ENCODE assay signal across 6 fruit fly cellular contexts in the genomic region with DNA sequence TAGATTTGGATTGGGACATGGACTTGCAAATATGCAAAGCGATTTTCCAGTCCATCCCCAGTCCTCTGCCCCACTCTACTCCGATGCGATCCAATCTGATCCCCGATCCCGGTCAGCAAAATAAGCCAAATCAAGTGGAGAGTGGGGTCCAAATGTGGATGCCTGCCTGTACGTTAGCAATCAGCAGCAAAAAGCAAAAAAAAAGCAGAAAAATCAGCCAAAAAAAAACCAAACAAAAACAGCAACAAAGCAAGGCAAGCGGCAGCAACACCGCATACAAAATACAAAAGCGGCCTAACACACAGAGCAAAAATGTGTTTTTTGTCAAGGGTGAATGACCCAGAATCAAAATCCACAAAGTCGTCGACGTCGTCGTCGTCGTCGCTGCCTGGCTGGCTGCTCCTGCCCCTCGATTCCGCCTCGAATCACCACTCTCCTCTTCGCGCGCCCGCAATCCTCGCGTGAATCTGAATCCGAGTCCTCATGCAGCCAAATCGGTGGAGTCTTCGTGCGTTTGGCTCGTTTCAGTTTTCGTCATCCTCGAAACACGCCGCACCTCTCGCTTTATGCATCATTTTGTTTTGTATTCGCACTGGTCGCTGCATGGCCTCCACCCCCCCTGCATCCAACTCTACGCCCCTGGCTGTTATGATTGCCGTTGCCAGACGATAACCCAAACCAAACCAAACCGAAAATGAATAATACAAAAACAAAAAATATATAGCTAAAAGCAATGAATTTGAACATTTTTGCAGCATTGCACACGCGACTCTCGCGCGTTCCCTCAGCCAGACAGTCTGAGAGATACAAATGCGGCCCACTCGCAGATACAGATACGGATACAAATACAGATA.
TF ChIP-seq lines count a peak whose summit lies in the region.

No protein-coding gene starts in this region.

- TF ChIP-seq CTCF in whole organism, embryonic (GFP tag; optimal IDR thresholded peaks at IDR 0.05; lab: Kevin White, UChicago): no peak

TF ChIP-seq in whole organism, 6 proteins besides CTCF, POLR2A, EP300 and RAD21:
- TF ChIP-seq EcR (GFP tag; optimal IDR thresholded peaks at IDR 0.05; lab: Kevin White, UChicago) (peak; percentile 88 to 90), Dll (optimal IDR thresholded peaks at IDR 0.05; lab: Kevin White, UChicago) (no peak)

TF ChIP-seq in whole organism, adult, 20 proteins besides CTCF, POLR2A, EP300 and RAD21:
- TF ChIP-seq Crg-1 (GFP tag; optimal IDR thresholded peaks at IDR 0.05; lab: Kevin White, UChicago) (no peak), CG12768 (GFP tag; optimal IDR thresholded peaks at IDR 0.05; lab: Kevin White, UChicago) (no peak), CG1620 (GFP tag; optimal IDR thresholded peaks at IDR 0.05; lab: Kevin White, UChicago) (no peak), CG5204 (GFP tag; optimal IDR thresholded peaks at IDR 0.05; lab: Kevin White, UChicago) (no peak), tj (GFP tag; optimal IDR thresholded peaks at IDR 0.05; lab: Kevin White, UChicago) (peak; percentile 20), CG33017 (tag; optimal IDR thresholded peaks at IDR 0.05; lab: Kevin White, UChicago) (no peak), Hr96 (GFP tag; optimal IDR thresholded peaks at IDR 0.05; lab: Kevin White, UChicago) (no peak), CG11617 (GFP tag; optimal IDR thresholded peaks at IDR 0.05; lab: Kevin White, UChicago) (no peak)

TF ChIP-seq in whole organism, embryonic, 481 proteins besides CTCF, POLR2A, EP300 and RAD21 (continues in another document):
- peak; percentile 48 for TF ChIP-seq Med (GFP tag; lab: Kevin White, UChicago)
- no peak for TF ChIP-seq tin (GFP tag; optimal IDR thresholded peaks at IDR 0.05; lab: Kevin White, UChicago)
- no peak for TF ChIP-seq hbn (GFP tag; IDR thresholded peaks at IDR 0.05; lab: Robert Waterston, UW; ENCODE audit: partially characterized antibody)
- TF ChIP-seq CG32532 (GFP tag; IDR thresholded peaks at IDR 0.05; lab: Robert Waterston, UW): no peak
- TF ChIP-seq CG3847 (GFP tag; IDR thresholded peaks at IDR 0.05; lab: Robert Waterston, UW): no peak
- TF ChIP-seq trem (tag; optimal IDR thresholded peaks at IDR 0.05; lab: Kevin White, UChicago): no peak
- no peak for TF ChIP-seq Rx (GFP tag; IDR thresholded peaks at IDR 0.05; lab: Robert Waterston, UW)
- TF ChIP-seq yki (optimal IDR thresholded peaks at IDR 0.05; lab: Kevin White, UChicago): no peak
- peak; percentile 70 for TF ChIP-seq Ets65A (GFP tag; lab: Kevin White, UChicago)
- TF ChIP-seq ATbp (GFP tag; optimal IDR thresholded peaks at IDR 0.05; lab: Kevin White, UChicago): no peak
- no peak for TF ChIP-seq CG18599 (GFP tag; optimal IDR thresholded peaks at IDR 0.05; lab: Kevin White, UChicago)
- no peak for TF ChIP-seq tgo (GFP tag; IDR thresholded peaks at IDR 0.05; lab: Robert Waterston, UW)
- TF ChIP-seq CG12104 (GFP tag; optimal IDR thresholded peaks at IDR 0.05; lab: Kevin White, UChicago): no peak
- no peak for TF ChIP-seq CG9932 (GFP tag; IDR thresholded peaks at IDR 0.05; lab: Robert Waterston, UW)
- TF ChIP-seq CG11456 (GFP tag; IDR thresholded peaks at IDR 0.05; lab: Robert Waterston, UW): no peak
- no peak for TF ChIP-seq Lhr (GFP tag; optimal IDR thresholded peaks at IDR 0.05; lab: Kevin White, UChicago)
- no peak for TF ChIP-seq fd64A (GFP tag; optimal IDR thresholded peaks at IDR 0.05; lab: Kevin White, UChicago)
- no peak for TF ChIP-seq shn (GFP tag; optimal IDR thresholded peaks at IDR 0.05; lab: Kevin White, UChicago)
- no peak for TF ChIP-seq CG4360 (GFP tag; IDR thresholded peaks at IDR 0.05; lab: Robert Waterston, UW)
- no peak for TF ChIP-seq Myb (GFP tag; optimal IDR thresholded peaks at IDR 0.05; lab: Kevin White, UChicago)

TF ChIP-seq in whole organism, prepupa, 60 proteins besides CTCF, POLR2A, EP300 and RAD21 (continues in another document):
- TF ChIP-seq CG6792 (GFP tag; optimal IDR thresholded peaks at IDR 0.05; lab: Kevin White, UChicago) (peak; percentile 41), OdsH (GFP tag; optimal IDR thresholded peaks at IDR 0.05; lab: Kevin White, UChicago) (no peak), CG32006 (GFP tag; optimal IDR thresholded peaks at IDR 0.05; lab: Kevin White, UChicago) (no peak), Eip75B (GFP tag; optimal IDR thresholded peaks at IDR 0.05; lab: Kevin White, UChicago) (peak; percentile 42), Met (GFP tag; optimal IDR thresholded peaks at IDR 0.05; lab: Kevin White, UChicago) (peak; percentile 69), Sox102F (GFP tag; optimal IDR thresholded peaks at IDR 0.05; lab: Kevin White, UChicago) (peak; percentile 46), Smox (GFP tag; optimal IDR thresholded peaks at IDR 0.05; lab: Kevin White, UChicago) (peak; percentile 45), CG16779 (tag; optimal IDR thresholded peaks at IDR 0.05; lab: Kevin White, UChicago) (peak; percentile 10), acj6 (GFP tag; optimal IDR thresholded peaks at IDR 0.05; lab: Kevin White, UChicago) (no peak), CG8319 (GFP tag; optimal IDR thresholded peaks at IDR 0.05; lab: Kevin White, UChicago) (peak; percentile 18), Hr39 (GFP tag; optimal IDR thresholded peaks at IDR 0.05; lab: Kevin White, UChicago) (peak; percentile 56), CG8632 (GFP tag; optimal IDR thresholded peaks at IDR 0.05; lab: Kevin White, UChicago) (no peak), Sox15 (GFP tag; optimal IDR thresholded peaks at IDR 0.05; lab: Kevin White, UChicago) (no peak), CG10669 (GFP tag; optimal IDR thresholded peaks at IDR 0.05; lab: Kevin White, UChicago) (no peak), Blimp-1 (GFP tag; optimal IDR thresholded peaks at IDR 0.05; lab: Kevin White, UChicago) (peak; percentile 7), CG8119 (GFP tag; IDR thresholded peaks at IDR 0.05; lab: Robert Waterston, UW) (peak; percentile 48), Eip93F (GFP tag; optimal IDR thresholded peaks at IDR 0.05; lab: Kevin White, UChicago) (peak; percentile 31), CG10631 (GFP tag; optimal IDR thresholded peaks at IDR 0.05; lab: Kevin White, UChicago) (no peak), achi (GFP tag; optimal IDR thresholded peaks at IDR 0.05; lab: Kevin White, UChicago) (no peak)

TF ChIP-seq in whole organism, pupa, 21 proteins besides CTCF, POLR2A, EP300 and RAD21 (continues in another document):
- TF ChIP-seq EcR (GFP tag; optimal IDR thresholded peaks at IDR 0.05; lab: Kevin White, UChicago) (peak; percentile 30), Pif1A (GFP tag; optimal IDR thresholded peaks at IDR 0.05; lab: Kevin White, UChicago) (no peak), CG12605 (GFP tag; IDR thresholded peaks at IDR 0.05; lab: Robert Waterston, UW) (peak; percentile 76), CG15710 (tag; optimal IDR thresholded peaks at IDR 0.05; lab: Kevin White, UChicago) (no peak), CG9948 (tag; optimal IDR thresholded peaks at IDR 0.05; lab: Kevin White, UChicago) (no peak), Pif1B (GFP tag; optimal IDR thresholded peaks at IDR 0.05; lab: Kevin White, UChicago) (no peak), CG17806 (tag; optimal IDR thresholded peaks at IDR 0.05; lab: Kevin White, UChicago) (no peak), CG8301 (tag; optimal IDR thresholded peaks at IDR 0.05; lab: Kevin White, UChicago) (no peak), rn (GFP tag; IDR thresholded peaks at IDR 0.05; lab: Robert Waterston, UW) (no peak), CG34367 (tag; optimal IDR thresholded peaks at IDR 0.05; lab: Kevin White, UChicago) (no peak), CG32121 (GFP tag; IDR thresholded peaks at IDR 0.05; lab: Robert Waterston, UW) (peak; percentile 61; the same call in 1 of the 2 replicates), CG14655 (GFP tag; optimal IDR thresholded peaks at IDR 0.05; lab: Kevin White, UChicago) (peak; percentile 37), Snoo (tag; optimal IDR thresholded peaks at IDR 0.05; lab: Kevin White, UChicago) (peak; percentile 47), CG4496 (GFP tag; IDR thresholded peaks at IDR 0.05; lab: Robert Waterston, UW) (peak; percentile 16; the same call in 1 of the 3 replicates), D1 (tag; optimal IDR thresholded peaks at IDR 0.05; lab: Kevin White, UChicago) (no peak), CG8159 (tag; optimal IDR thresholded peaks at IDR 0.05; lab: Kevin White, UChicago) (no peak), Ets98B (GFP tag; IDR thresholded peaks at IDR 0.05; lab: Robert Waterston, UW) (peak; percentile 46), fd96Ca (GFP tag; IDR thresholded peaks at IDR 0.05; lab: Robert Waterston, UW) (peak; percentile 32; the same call in 2 of the 3 replicates), CG13204 (GFP tag; optimal IDR thresholded peaks at IDR 0.05; lab: Kevin White, UChicago) (no peak)

TF ChIP-seq in whole organism, wandering third instar larva, 38 proteins besides CTCF, POLR2A, EP300 and RAD21 (continues in another document):
- peak; percentile 74 for TF ChIP-seq CrebA (GFP tag; optimal IDR thresholded peaks at IDR 0.05; lab: Kevin White, UChicago; ENCODE audit: borderline replicate concordance)
- TF ChIP-seq Hnf4 (GFP tag; optimal IDR thresholded peaks at IDR 0.05; lab: Kevin White, UChicago): peak; percentile 85
- TF ChIP-seq N (GFP tag; optimal IDR thresholded peaks at IDR 0.05; lab: Kevin White, UChicago): no peak
- peak; percentile 73 for TF ChIP-seq CG32264 (GFP tag; optimal IDR thresholded peaks at IDR 0.05; lab: Kevin White, UChicago)
- peak; percentile 50 for TF ChIP-seq sage (GFP tag; optimal IDR thresholded peaks at IDR 0.05; lab: Kevin White, UChicago)
- peak; percentile 50 for TF ChIP-seq Mio (GFP tag; optimal IDR thresholded peaks at IDR 0.05; lab: Kevin White, UChicago)
- TF ChIP-seq Dfd (GFP tag; optimal IDR thresholded peaks at IDR 0.05; lab: Kevin White, UChicago): no peak
- TF ChIP-seq Dif (GFP tag; optimal IDR thresholded peaks at IDR 0.05; lab: Kevin White, UChicago; ENCODE audit: partially characterized antibody): peak; percentile 57
- peak; percentile 94 for TF ChIP-seq tai (GFP tag; optimal IDR thresholded peaks at IDR 0.05; lab: Kevin White, UChicago)
- TF ChIP-seq psq (GFP tag; optimal IDR thresholded peaks at IDR 0.05; lab: Kevin White, UChicago): peak; percentile 91
- TF ChIP-seq sv (GFP tag; optimal IDR thresholded peaks at IDR 0.05; lab: Kevin White, UChicago): no peak
- no peak for TF ChIP-seq dsf (GFP tag; optimal IDR thresholded peaks at IDR 0.05; lab: Kevin White, UChicago; ENCODE audit: borderline replicate concordance)
- TF ChIP-seq dl (GFP tag; optimal IDR thresholded peaks at IDR 0.05; lab: Kevin White, UChicago; ENCODE audit: insufficient read depth in 1 of 2, partially characterized antibody in 2 of 2): peak in 1 of 2 experiments; percentile 14
- TF ChIP-seq usp (GFP tag; optimal IDR thresholded peaks at IDR 0.05; lab: Kevin White, UChicago): no peak
- peak; percentile 81 for TF ChIP-seq Jra (GFP tag; optimal IDR thresholded peaks at IDR 0.05; lab: Kevin White, UChicago)
- peak; percentile 52 for TF ChIP-seq dmrt93B (GFP tag; optimal IDR thresholded peaks at IDR 0.05; lab: Kevin White, UChicago)
- TF ChIP-seq Rel (GFP tag; optimal IDR thresholded peaks at IDR 0.05; lab: Kevin White, UChicago): peak; percentile 94
- peak; percentile 58 for TF ChIP-seq Rel (tag; optimal IDR thresholded peaks at IDR 0.05; lab: Kevin White, UChicago)
- TF ChIP-seq Vsx2 (GFP tag; optimal IDR thresholded peaks at IDR 0.05; lab: Kevin White, UChicago; ENCODE audit: partially characterized antibody): peak; percentile 42
- TF ChIP-seq rgr (GFP tag; optimal IDR thresholded peaks at IDR 0.05; lab: Kevin White, UChicago): peak; percentile 88
- peak; percentile 53 for TF ChIP-seq brk (GFP tag; optimal IDR thresholded peaks at IDR 0.05; lab: Kevin White, UChicago)
